Worm (Caenorhabditis elegans): Measurements from ENCODE around the gene arl-8.
"Not testable (repeated sequence)": the region's sequence is repeated elsewhere in the genome, so short reads cannot be mapped to it uniquely, and the experiment has no call there.

arl-8 gene

ce11 chrIV:14797849-14798248 lies at the start of gene arl-8:
Gene arl-8 (plus strand): TSS chrIV:14798149.
- TF ChIP-seq unc-62 (GFP tag; optimal IDR thresholded peaks at IDR 0.05), result no peak

ce11 chrIV:14754912-14755311 lies 43.0 kb upstream of the arl-8 start, which contains the start of gene Y57G11C.499:
Gene Y57G11C.499 (minus strand): TSS chrIV:14754934.
- TF ChIP-seq unc-62 (GFP tag; optimal IDR thresholded peaks at IDR 0.05), result no peak

DNA sequence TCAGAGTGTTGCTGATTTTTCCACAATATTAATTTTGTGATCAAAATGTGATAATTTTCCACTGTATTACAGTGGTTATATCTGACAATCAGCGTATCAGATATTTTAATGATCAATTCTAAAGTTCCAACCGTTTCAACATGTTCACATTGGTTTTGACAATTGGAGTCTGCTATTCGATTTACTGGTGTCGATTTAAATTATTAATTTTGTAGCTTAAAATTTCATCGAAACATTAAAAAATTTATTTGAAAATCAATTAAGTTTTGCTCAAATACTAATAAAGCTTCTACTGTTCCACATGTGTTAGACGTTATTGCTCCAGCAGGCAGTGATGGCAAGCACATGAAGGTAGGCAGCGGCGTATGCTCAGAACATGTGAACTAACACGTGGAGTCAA lies 40.2 kb upstream of the arl-8 start:
- TF ChIP-seq unc-62 (GFP tag; optimal IDR thresholded peaks at IDR 0.05), result no peak

- no peak for TF ChIP-seq unc-62 (GFP tag; optimal IDR thresholded peaks at IDR 0.05)
These were observed 38.3 kb upstream of the arl-8 start for ce11 chrIV:14759662-14760061.

- no peak for TF ChIP-seq unc-62 (GFP tag; optimal IDR thresholded peaks at IDR 0.05)
These were observed 37.1 kb upstream of the arl-8 start, which contains the start of gene ptp-5.2 for ce11 chrIV:14760845-14761244. Gene ptp-5.2 (minus strand): TSS chrIV:14760945.

DNA sequence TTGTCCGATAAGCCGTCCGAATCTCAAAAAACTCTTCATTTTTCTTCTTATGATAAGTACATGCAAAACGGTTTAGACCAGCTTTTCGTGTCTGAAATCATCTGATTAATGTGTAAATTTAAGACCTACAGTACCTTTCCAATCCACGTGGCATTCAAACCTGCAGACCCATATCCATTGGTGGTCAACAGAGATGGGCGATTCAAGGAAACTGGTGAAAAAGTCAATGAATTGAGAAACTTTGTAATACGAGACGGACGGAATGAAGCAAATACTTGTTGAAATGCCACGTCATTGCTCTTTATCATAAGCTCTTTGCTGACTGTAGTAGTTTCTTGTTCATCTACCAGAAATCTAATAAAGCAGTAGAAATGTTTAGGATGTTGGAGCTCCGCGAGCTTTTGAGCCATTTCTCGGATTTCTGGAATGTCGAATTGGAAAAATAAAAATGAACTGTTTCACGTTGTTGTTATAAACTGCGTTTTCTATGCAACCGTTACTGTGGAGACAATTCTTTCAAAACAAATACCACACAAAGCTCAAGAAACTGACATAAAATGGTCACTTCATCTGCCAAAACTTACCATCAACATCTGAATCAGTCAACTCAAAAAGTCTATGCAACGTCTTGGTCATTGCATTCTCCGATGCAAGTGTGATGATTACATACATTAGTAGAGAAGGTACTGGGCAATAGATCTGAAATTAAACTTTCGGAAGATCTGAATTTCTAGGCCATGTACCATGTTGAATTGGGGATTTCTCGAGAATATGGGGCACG lies 33.8 kb upstream of the arl-8 start:
- TF ChIP-seq unc-62 (GFP tag; optimal IDR thresholded peaks at IDR 0.05), result no peak

DNA sequence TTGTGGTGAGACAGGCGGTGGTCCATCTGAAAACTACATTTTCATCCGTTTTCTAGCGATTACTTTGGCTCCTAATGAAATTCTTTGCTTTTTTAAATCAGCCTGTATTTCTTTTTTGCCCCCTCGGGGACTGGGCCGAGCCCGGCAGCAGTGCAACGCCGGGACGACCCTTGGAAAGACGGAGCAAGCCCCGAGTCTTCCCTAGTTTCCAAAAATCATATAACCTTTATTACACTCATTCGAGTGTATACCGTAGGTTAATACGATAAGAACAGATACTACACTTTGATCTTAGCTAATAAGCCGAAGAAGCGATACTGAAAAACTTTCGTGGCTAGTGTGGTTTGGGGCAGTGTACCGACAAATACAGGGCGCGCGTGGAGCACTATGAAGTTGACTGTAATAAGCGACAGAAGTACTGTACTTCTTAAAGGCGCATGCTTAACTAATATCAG lies 33.2 kb upstream of the arl-8 start:
- no peak for TF ChIP-seq unc-62 (GFP tag; optimal IDR thresholded peaks at IDR 0.05)

DNA sequence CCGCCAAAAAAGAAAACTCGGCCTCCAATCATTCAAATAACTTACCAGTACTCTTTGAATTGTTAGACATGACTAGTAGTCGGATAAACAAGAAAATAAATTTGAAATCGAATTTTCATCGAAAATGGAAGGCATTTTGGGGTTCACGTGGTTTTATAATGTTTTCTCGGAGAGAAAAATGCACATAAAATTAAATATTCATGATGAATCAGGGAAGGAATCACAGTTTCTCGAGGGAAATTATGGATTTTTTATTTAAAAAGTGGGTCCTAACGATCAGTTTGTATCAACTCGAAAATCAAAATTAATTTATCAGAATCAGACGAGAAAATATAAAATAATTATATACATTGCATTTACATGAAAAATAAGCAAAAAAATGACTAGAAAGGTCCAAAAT lies 32.6 kb upstream of the arl-8 start, which contains the start of gene Y57G11C.5:
TSS of gene Y57G11C.5 (minus strand) at position 101 of the 400 bp plus-strand sequence.
- TF ChIP-seq unc-62 (GFP tag; optimal IDR thresholded peaks at IDR 0.05), result no peak

DNA sequence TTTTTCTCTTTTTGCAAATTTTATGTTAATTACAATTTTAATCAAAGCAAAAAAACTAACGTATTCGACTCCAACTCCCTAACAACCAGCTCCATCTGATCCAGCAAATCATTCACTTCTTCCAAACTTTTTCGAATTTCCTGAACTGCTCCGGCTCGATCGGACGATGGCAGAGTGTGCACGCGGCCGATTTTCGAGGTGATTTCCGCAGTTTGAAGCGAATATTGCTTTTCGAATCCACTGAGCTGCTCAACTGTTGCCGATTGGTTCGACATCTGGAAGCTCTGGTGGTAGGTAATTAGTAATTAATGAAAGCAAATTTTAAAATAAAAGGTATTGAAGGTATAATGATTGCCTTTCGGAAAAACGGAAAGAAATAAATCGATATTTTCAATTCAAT lies 31.6 kb upstream of the arl-8 start, which contains the start of gene vti-1:
TSS of gene vti-1 (minus strand) at position 284 of the 400 bp plus-strand sequence.
- no peak for TF ChIP-seq unc-62 (GFP tag; optimal IDR thresholded peaks at IDR 0.05)

- TF ChIP-seq unc-62 (GFP tag; optimal IDR thresholded peaks at IDR 0.05), result no peak
These were observed 30.2 kb upstream of the arl-8 start, which contains the start of the genes mrps-7 and Y57G11C.3 for ce11 chrIV:14767693-14768251. Gene mrps-7 (minus strand): TSS chrIV:14767730. Gene Y57G11C.3 (plus strand): TSS chrIV:14768201.

- TF ChIP-seq unc-62 (GFP tag; optimal IDR thresholded peaks at IDR 0.05), result no peak
These were observed 28.6 kb upstream of the arl-8 start, which contains the start of gene Y57G11C.43 for ce11 chrIV:14769218-14769835. Gene Y57G11C.43 (plus strand): TSS chrIV:14769441.

- no peak for TF ChIP-seq unc-62 (GFP tag; optimal IDR thresholded peaks at IDR 0.05)
These were observed 27.3 kb upstream of the arl-8 start for ce11 chrIV:14770663-14771062.

DNA sequence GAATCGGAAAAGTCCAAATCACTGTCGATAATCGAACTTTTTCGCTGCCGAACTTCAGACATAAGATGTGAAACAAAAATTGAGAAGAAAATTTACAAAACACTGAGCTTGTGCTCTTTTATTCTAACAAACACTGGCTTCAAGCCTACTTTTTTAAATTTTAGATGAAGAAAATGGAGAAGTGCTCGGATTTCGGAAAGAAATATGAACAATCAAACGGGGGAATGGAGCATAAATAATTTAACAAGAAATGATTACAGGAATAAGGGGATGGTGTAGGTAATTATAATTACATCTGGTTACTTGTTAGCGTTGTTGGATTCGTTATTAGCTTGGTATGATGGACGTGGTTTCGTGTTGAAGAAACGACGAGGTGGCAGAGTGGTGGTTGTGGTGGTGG lies 26.6 kb upstream of the arl-8 start, which contains the start of gene degl-1:
TSS of gene degl-1 (minus strand) at position 101 of the 400 bp plus-strand sequence.
- TF ChIP-seq unc-62 (GFP tag; optimal IDR thresholded peaks at IDR 0.05), result no peak

ce11 chrIV:14773280-14774071 lies 24.5 kb upstream of the arl-8 start, which contains the start of gene Y57G11C.36:
Gene Y57G11C.36 (minus strand): TSS chrIV:14773781.
- no peak for TF ChIP-seq unc-62 (GFP tag; optimal IDR thresholded peaks at IDR 0.05)

DNA sequence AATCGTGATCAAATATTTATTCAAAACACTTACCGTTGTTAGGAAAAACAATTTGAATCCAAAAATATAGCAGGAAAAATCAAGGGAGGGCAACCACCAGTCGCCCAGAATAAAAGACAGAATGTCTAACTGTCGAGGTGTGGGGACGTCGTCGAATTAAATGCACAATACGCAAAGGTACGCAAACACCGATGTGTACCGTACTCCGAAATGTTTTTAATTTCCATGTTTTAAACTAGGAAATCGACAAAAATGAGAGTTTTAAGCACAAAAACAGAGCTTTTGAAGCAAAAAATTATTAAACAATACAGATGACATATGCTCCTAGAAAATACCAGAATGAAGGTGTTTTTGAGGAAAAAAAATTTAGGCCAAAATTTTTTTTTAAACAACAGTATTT lies 23.5 kb upstream of the arl-8 start, which contains the start of gene Y57G11C.51:
TSS of gene Y57G11C.51 (minus strand) at position 101 of the 400 bp plus-strand sequence.
- not testable (repeated sequence) for TF ChIP-seq unc-62 (GFP tag; optimal IDR thresholded peaks at IDR 0.05)
